Worm (Caenorhabditis elegans) whole organism, L4 larva: ENCODE results near the gene F26A1.7.

Experiments
- R02D3.7 ChIP-seq: fragments of 150-350 bp; sonication (generic microtip); optimal IDR thresholded peaks from 3 replicates; lab custom pipeline; 2014; ENCODE audit warnings: missing biosample characterization, missing genetic modification characterization
- T20F7.1 ChIP-seq: fragments of 200-800 bp; sonication (Bioruptor generic); optimal IDR thresholded peaks from 2 replicates; lab custom pipeline; 2018; ENCODE audit warnings: mild to moderate bottlenecking, missing genetic modification characterization, missing compliant biosample characterization
- Y48G9A.11 ChIP-seq: fragments of 200-800 bp; sonication (Bioruptor generic); IDR thresholded peaks from 2 replicates; pipeline ENCODE4 v1.3.6; 2022; ENCODE audit warnings: missing genetic modification reagents, missing genetic modification characterization, missing compliant biosample characterization
- aha-1 ChIP-seq: fragments of 150-350 bp; peaks from one replicate; lab custom pipeline; 2014; ENCODE audit warnings: missing biosample characterization, missing genetic modification characterization
- daf-16 ChIP-seq, 3 experiments: sonication (generic microtip); optimal IDR thresholded peaks; 2 replicates each; lab custom pipeline; 2016 to 2017; ENCODE audit warnings: missing genetic modification characterization in 3 of 3, missing genetic modification reagents in 3 of 3, mild to moderate bottlenecking in 2 of 3, missing compliant biosample characterization in 2 of 3, missing biosample characterization in 1 of 3, moderate library complexity in 1 of 3
- duxl-1 ChIP-seq: sonication (generic microtip); optimal IDR thresholded peaks from 2 replicates; lab custom pipeline; 2016; ENCODE audit warnings: mild to moderate bottlenecking, missing genetic modification characterization, moderate library complexity, missing compliant biosample characterization; ENCODE audit not compliant: poor library complexity
- mxl-3 ChIP-seq: fragments of 200-800 bp; sonication (Bioruptor generic); optimal IDR thresholded peaks from 2 replicates; lab custom pipeline; 2018; ENCODE audit warnings: mild to moderate bottlenecking, missing genetic modification characterization, missing compliant biosample characterization
- nhr-237 ChIP-seq: sonication (generic microtip); optimal IDR thresholded peaks from 2 replicates; lab custom pipeline; 2017; ENCODE audit warnings: missing biosample characterization, missing genetic modification characterization
- nhr-28 ChIP-seq: fragments of 150-350 bp; optimal IDR thresholded peaks from 2 replicates; lab custom pipeline; 2014; ENCODE audit warnings: missing biosample characterization, missing genetic modification characterization
- nhr-42 ChIP-seq: fragments of 200-800 bp; sonication (Bioruptor generic); IDR thresholded peaks from 2 replicates; pipeline ENCODE4 v1.3.6; 2022; ENCODE audit warnings: missing genetic modification characterization, missing compliant biosample characterization
- pqm-1 ChIP-seq: sonication (generic microtip); optimal IDR thresholded peaks from 2 replicates; lab custom pipeline; 2017; ENCODE audit warnings: missing biosample characterization, missing genetic modification characterization
- unc-130 ChIP-seq: sonication (generic microtip); optimal IDR thresholded peaks from 2 replicates; lab custom pipeline; 2016; ENCODE audit warnings: missing genetic modification reagents, missing genetic modification characterization, missing compliant biosample characterization
- unc-62 ChIP-seq, 3 experiments: fragments of 150-350 bp in 1 of 3; sonication (generic microtip); optimal IDR thresholded peaks in 2 of 3; peaks in 1 of 3; 1 replicate in 1 of 3; 2 replicates in 2 of 3; lab custom pipeline; 2014 to 2017; ENCODE audit warnings: missing biosample characterization in 3 of 3, missing genetic modification characterization in 3 of 3, missing genetic modification reagents in 3 of 3, missing genotype in 1 of 3

F26A1.7 gene

ce11 chrIII:4778003-4778402 is 41.7 kb downstream of the F26A1.7 start, which contains the start of gene B0393.7:
B0393.7 (minus strand) TSS chrIII:4778103.
- TF ChIP-seq daf-16 (GFP tag; optimal IDR thresholded peaks at IDR 0.05; lab: Kevin White, UChicago) (no peak), daf-16 (tag; optimal IDR thresholded peaks at IDR 0.05; lab: Kevin White, UChicago) (peak; percentile 17), T20F7.1 (no peak), pqm-1 (tag; lab: Kevin White, UChicago) (no peak), aha-1 (tag; lab: Kevin White, UChicago) (peak; percentile 88)

ce11 chrIII:4767869-4768645 is 51.7 kb downstream of the F26A1.7 start:
- TF ChIP-seq duxl-1 (tag; lab: Kevin White, UChicago) (no peak), aha-1 (tag; lab: Kevin White, UChicago) (peak; percentile 96)
- TF ChIP-seq, all 104 proteins: peak for 1

- TF ChIP-seq Y48G9A.11 (GFP tag; lab: Robert Waterston, UW) (no peak), mxl-3 (GFP tag; lab: Kevin White, UChicago) (peak; percentile 9), nhr-28 (tag; lab: Kevin White, UChicago) (peak; percentile 47), nhr-237 (tag; lab: Kevin White, UChicago) (no peak), unc-130 (no peak), unc-62 (GFP tag; optimal IDR thresholded peaks at IDR 0.05 in 1 of 2; lab: Kevin White, UChicago) (peak in 1 of 2 experiments; percentile 75), unc-62 (tag; optimal IDR thresholded peaks at IDR 0.05; lab: Kevin White, UChicago) (no peak), R02D3.7 (tag; lab: Kevin White, UChicago) (no peak), nhr-42 (no peak)
Observed at ce11 chrIII:4766842-4767241, 52.9 kb downstream of the F26A1.7 start.
